Fruit fly (Drosophila melanogaster): ENCODE data around the gene Rubicon.
A peak's percentile ranks its signal among the peaks of the same experiment; 100 is the strongest.

Rubicon gene

dm6 chrX:8681189-8681821, 4.4 kb downstream of the Rubicon start, which contains the start of gene CAH3 (continued):
- TF ChIP-seq D (optimal IDR thresholded peaks at IDR 0.05): no peak
- TF ChIP-seq D (GFP tag; optimal IDR thresholded peaks at IDR 0.05): peak; percentile 91
- no peak for TF ChIP-seq br (optimal IDR thresholded peaks at IDR 0.05)
- TF ChIP-seq Xbp1 (GFP tag; optimal IDR thresholded peaks at IDR 0.05): peak; percentile 96
- TF ChIP-seq CG7928 (GFP tag; optimal IDR thresholded peaks at IDR 0.05): peak; percentile 69
- no peak for TF ChIP-seq nerfin-2 (GFP tag; IDR thresholded peaks at IDR 0.05; ENCODE audit: partially characterized antibody)
- TF ChIP-seq CG10543 (GFP tag; optimal IDR thresholded peaks at IDR 0.05): peak; percentile 95
- TF ChIP-seq sc (optimal IDR thresholded peaks at IDR 0.05): no peak
- peak; percentile 85 for TF ChIP-seq sc (GFP tag; optimal IDR thresholded peaks at IDR 0.05)
- peak; percentile 77 for TF ChIP-seq Lhr (GFP tag; optimal IDR thresholded peaks at IDR 0.05)
- TF ChIP-seq Fer3 (tag; optimal IDR thresholded peaks at IDR 0.05): peak; percentile 94
- peak; percentile 87 for TF ChIP-seq Hr3 (GFP tag; optimal IDR thresholded peaks at IDR 0.05)
- TF ChIP-seq crol (GFP tag; IDR thresholded peaks at IDR 0.05): no peak
- TF ChIP-seq sob (GFP tag; IDR thresholded peaks at IDR 0.05): peak; percentile 94
- no peak for TF ChIP-seq Hr39 (optimal IDR thresholded peaks at IDR 0.05)
- TF ChIP-seq CG34422 (GFP tag; IDR thresholded peaks at IDR 0.05): peak; percentile 88
- peak; percentile 96 for TF ChIP-seq CG17361 (GFP tag; IDR thresholded peaks at IDR 0.05)
- peak; percentile 94 for TF ChIP-seq CrebB (tag; optimal IDR thresholded peaks at IDR 0.05)
- peak; percentile 91 for TF ChIP-seq Chrac-16 (GFP tag; optimal IDR thresholded peaks at IDR 0.05)
- no peak for TF ChIP-seq vnd (GFP tag; IDR thresholded peaks at IDR 0.05; ENCODE audit: partially characterized antibody)
- TF ChIP-seq bsh (GFP tag; optimal IDR thresholded peaks at IDR 0.05): peak; percentile 84 to 95
- TF ChIP-seq CG17328 (GFP tag; IDR thresholded peaks at IDR 0.05): peak; percentile 95
- TF ChIP-seq wor (GFP tag; IDR thresholded peaks at IDR 0.05): peak; percentile 82
- peak; percentile 84 for TF ChIP-seq en (GFP tag; optimal IDR thresholded peaks at IDR 0.05)
- TF ChIP-seq ase (GFP tag; IDR thresholded peaks at IDR 0.05): peak; percentile 85
- peak; percentile 90 for TF ChIP-seq Ptx1 (GFP tag; IDR thresholded peaks at IDR 0.05)
- peak; percentile 92 for TF ChIP-seq CG1792 (GFP tag; optimal IDR thresholded peaks at IDR 0.05)
- no peak for TF ChIP-seq CG14860 (GFP tag; IDR thresholded peaks at IDR 0.05; ENCODE audit: partially characterized antibody)
- peak; percentile 44 for TF ChIP-seq BEAF-32 (GFP tag; optimal IDR thresholded peaks at IDR 0.05)
- TF ChIP-seq CG12071 (GFP tag; optimal IDR thresholded peaks at IDR 0.05): peak; percentile 94
- TF ChIP-seq CG12391 (tag; optimal IDR thresholded peaks at IDR 0.05): peak; percentile 96
- no peak for TF ChIP-seq lov (optimal IDR thresholded peaks at IDR 0.05)
- TF ChIP-seq lov (GFP tag; IDR thresholded peaks at IDR 0.05): peak; percentile 93
- TF ChIP-seq ttk (GFP tag; IDR thresholded peaks at IDR 0.05): peak; percentile 91
- TF ChIP-seq trh (GFP tag; optimal IDR thresholded peaks at IDR 0.05): peak; percentile 69
- TF ChIP-seq hb (GFP tag; IDR thresholded peaks at IDR 0.05; ENCODE audit: partially characterized antibody): no peak
- TF ChIP-seq Ets65A (GFP tag): peak; percentile 97
- peak; percentile 71 for TF ChIP-seq ssp (GFP tag; IDR thresholded peaks at IDR 0.05)
- TF ChIP-seq gcm2 (GFP tag; optimal IDR thresholded peaks at IDR 0.05): peak; percentile 77
- peak; percentile 94 for TF ChIP-seq shn (GFP tag; optimal IDR thresholded peaks at IDR 0.05)
- TF ChIP-seq Dll (GFP tag; IDR thresholded peaks at IDR 0.05; ENCODE audit: partially characterized antibody): 0 out of 4 replicates have a peak, but pooled peaks have one; percentile 15
- TF ChIP-seq Awh (GFP tag; IDR thresholded peaks at IDR 0.05): peak; percentile 93
- TF ChIP-seq Mrtf (GFP tag; IDR thresholded peaks at IDR 0.05): peak; percentile 89
- peak; percentile 33; the same call in 1 of the 3 replicates for TF ChIP-seq CG16813 (GFP tag; IDR thresholded peaks at IDR 0.05; ENCODE audit: partially characterized antibody)
- TF ChIP-seq CG11085 (GFP tag; IDR thresholded peaks at IDR 0.05): peak; percentile 83
- TF ChIP-seq CG7745 (tag; optimal IDR thresholded peaks at IDR 0.05): peak; percentile 11
- peak; percentile 71 for TF ChIP-seq Ravus (GFP tag; IDR thresholded peaks at IDR 0.05)
- TF ChIP-seq CG3838 (GFP tag; optimal IDR thresholded peaks at IDR 0.05): peak; percentile 64
- TF ChIP-seq grau (tag; optimal IDR thresholded peaks at IDR 0.05): peak; percentile 94
- peak; percentile 92 for TF ChIP-seq Atf-2 (GFP tag; optimal IDR thresholded peaks at IDR 0.05)
- no peak for TF ChIP-seq h (optimal IDR thresholded peaks at IDR 0.05)
- peak; percentile 89 for TF ChIP-seq kni (GFP tag; optimal IDR thresholded peaks at IDR 0.05)
